Worm (Caenorhabditis elegans) whole organism, L1 larva: Measurements from ENCODE around the gene Y41E3.6.

Experiments
- mdl-1 ChIP-seq, 2 experiments: fragments of 150-350 bp; optimal IDR thresholded peaks; 2 replicates each; lab custom pipeline; 2014 to 2017; ENCODE audit warnings: missing biosample characterization in 2 of 2, missing genetic modification characterization in 2 of 2, inconsistent platforms in 1 of 2
- rnt-1 ChIP-seq: sonication (generic microtip); optimal IDR thresholded peaks from 2 replicates; lab custom pipeline; 2016; ENCODE audit warnings: mild to moderate bottlenecking, missing genetic modification characterization, moderate library complexity, missing compliant biosample characterization
- swsn-7 ChIP-seq: sonication (generic microtip); optimal IDR thresholded peaks from 2 replicates; lab custom pipeline; 2016; ENCODE audit warnings: missing genetic modification characterization, missing compliant biosample characterization
- tbx-2 ChIP-seq: sonication (generic microtip); optimal IDR thresholded peaks from 2 replicates; lab custom pipeline; 2016; ENCODE audit warnings: missing genetic modification characterization, missing compliant biosample characterization
- unc-130 ChIP-seq: fragments of 150-350 bp; optimal IDR thresholded peaks from 2 replicates; lab custom pipeline; 2017; ENCODE audit warnings: missing biosample characterization, missing genetic modification characterization, inconsistent platforms

ce11 chrIV:15051045-15051444 lies 44.5 kb downstream of the Y41E3.6 start:
- TF ChIP-seq tbx-2 (no peak), mdl-1 (tag; optimal IDR thresholded peaks at IDR 0.05; lab: Kevin White, UChicago) (no peak), unc-130 (tag; lab: Kevin White, UChicago) (no peak), rnt-1 (tag; lab: Kevin White, UChicago) (no peak), swsn-7 (tag; lab: Kevin White, UChicago) (no peak)
